Fruit fly (Drosophila melanogaster) whole organism, embryonic: ENCODE measurements around the gene rdog.

Experiments used
- Adf1 ChIP-seq: fragments of 200-800 bp; sonication (Bioruptor generic); IDR thresholded peaks from 2 replicates; pipeline ENCODE4 v1.3.6; 2022; ENCODE audit warnings: missing biosample characterization, missing genetic modification characterization
- Antp ChIP-seq: fragments of 200-800 bp; sonication (Bioruptor generic); optimal IDR thresholded peaks from 3 replicates; lab custom pipeline; 2016; ENCODE audit warnings: missing biosample characterization, missing genetic modification characterization
- Bdp1 ChIP-seq: fragments of 200-800 bp; sonication (Bioruptor generic); optimal IDR thresholded peaks from 3 replicates; lab custom pipeline; 2016; ENCODE audit warnings: missing biosample characterization, missing genetic modification characterization
- CG10274 ChIP-seq: fragments of 200-800 bp; sonication (Bioruptor generic); optimal IDR thresholded peaks from 3 replicates; lab custom pipeline; 2017; ENCODE audit warnings: missing biosample characterization, mild to moderate bottlenecking, missing genetic modification characterization
- CG10462 ChIP-seq: fragments of 200-800 bp; sonication (Bioruptor generic); optimal IDR thresholded peaks from 2 replicates; lab custom pipeline; 2016; ENCODE audit warnings: missing biosample characterization, missing genetic modification characterization
- CG11560 ChIP-seq: fragments of 200-800 bp; sonication (Bioruptor generic); IDR thresholded peaks from 3 replicates; pipeline ENCODE4 v1.3.6; 2022; ENCODE audit warnings: missing biosample characterization, missing genetic modification characterization
- CG12299 ChIP-seq: fragments of 200-800 bp; sonication (Bioruptor generic); optimal IDR thresholded peaks from 2 replicates; lab custom pipeline; 2018; ENCODE audit warnings: missing biosample characterization, mild to moderate bottlenecking, missing genetic modification characterization
- CG13296 ChIP-seq: fragments of 200-800 bp; sonication (Bioruptor generic); optimal IDR thresholded peaks from 3 replicates; lab custom pipeline; 2018; ENCODE audit warnings: missing biosample characterization, mild to moderate bottlenecking, missing genetic modification characterization
- CG14860 ChIP-seq: fragments of 200-800 bp; sonication (Bioruptor generic); IDR thresholded peaks from 3 replicates; pipeline ENCODE4 v1.3.6; 2022; ENCODE audit warnings: missing biosample characterization, missing genetic modification characterization; ENCODE audit not compliant: partially characterized antibody
- CG15011 ChIP-seq: fragments of 200-800 bp; sonication (Bioruptor generic); optimal IDR thresholded peaks from 3 replicates; lab custom pipeline; 2018; ENCODE audit warnings: missing biosample characterization, mild to moderate bottlenecking, missing genetic modification characterization
- CG1529 ChIP-seq: fragments of 200-800 bp; sonication (Bioruptor generic); optimal IDR thresholded peaks from 3 replicates; lab custom pipeline; 2018; ENCODE audit warnings: missing biosample characterization, missing genetic modification characterization
- CG17359 ChIP-seq: fragments of 200-800 bp; sonication (Bioruptor generic); optimal IDR thresholded peaks from 3 replicates; lab custom pipeline; 2018; ENCODE audit warnings: missing biosample characterization, mild to moderate bottlenecking, missing genetic modification characterization, moderate library complexity
- CG17361 ChIP-seq: fragments of 200-800 bp; sonication (Bioruptor generic); IDR thresholded peaks from 3 replicates; pipeline ENCODE4 v1.3.6; 2022; ENCODE audit warnings: missing biosample characterization, missing genetic modification characterization
- CG1832 ChIP-seq: fragments of 200-800 bp; sonication (Bioruptor generic); optimal IDR thresholded peaks from 2 replicates; lab custom pipeline; 2017; ENCODE audit warnings: missing biosample characterization, mild to moderate bottlenecking, missing genetic modification characterization, inconsistent platforms
- CG32767 ChIP-seq: fragments of 200-800 bp; sonication (Bioruptor generic); IDR thresholded peaks from 2 replicates; pipeline ENCODE4 v1.3.6; 2022; ENCODE audit warnings: missing biosample characterization, missing genetic modification characterization
- CG3281 ChIP-seq: fragments of 200-800 bp; sonication (Bioruptor generic); optimal IDR thresholded peaks from 3 replicates; lab custom pipeline; 2017; ENCODE audit warnings: missing biosample characterization, mild to moderate bottlenecking, missing genetic modification characterization
- CG3847 ChIP-seq: fragments of 200-800 bp; sonication (Bioruptor generic); IDR thresholded peaks from 2 replicates; pipeline ENCODE4 v1.3.6; 2022; ENCODE audit warnings: missing biosample characterization, missing genetic modification characterization
- CG5180 ChIP-seq: fragments of 200-800 bp; sonication (Bioruptor generic); optimal IDR thresholded peaks from 3 replicates; lab custom pipeline; 2017; ENCODE audit warnings: missing biosample characterization, missing genetic modification characterization, mild to moderate bottlenecking, moderate library complexity, missing genetic modification reagents
- CG7928 ChIP-seq: fragments of 200-800 bp; sonication (Bioruptor generic); optimal IDR thresholded peaks from 2 replicates; lab custom pipeline; 2017; ENCODE audit warnings: missing biosample characterization, mild to moderate bottlenecking, missing genetic modification characterization
- CG8089 ChIP-seq: fragments of 200-800 bp; sonication (Bioruptor generic); optimal IDR thresholded peaks from 3 replicates; lab custom pipeline; 2016; ENCODE audit warnings: missing biosample characterization, missing genetic modification characterization
- CG8765 ChIP-seq: fragments of 200-800 bp; sonication (Bioruptor generic); IDR thresholded peaks from 2 replicates; pipeline ENCODE4 v1.3.6; 2022; ENCODE audit warnings: missing biosample characterization, missing genetic modification characterization
- CG8924 ChIP-seq: fragments of 200-800 bp; optimal IDR thresholded peaks from 3 replicates; lab custom pipeline; 2019; ENCODE audit warnings: missing biosample characterization, mild to moderate bottlenecking, missing genetic modification characterization, moderate library complexity
- CrebB ChIP-seq: fragments of 200-800 bp; sonication (Bioruptor generic); optimal IDR thresholded peaks from 3 replicates; lab custom pipeline; 2018; ENCODE audit warnings: missing biosample characterization, mild to moderate bottlenecking, missing genetic modification characterization
- D19A ChIP-seq: fragments of 200-800 bp; optimal IDR thresholded peaks from 3 replicates; lab custom pipeline; 2019; ENCODE audit warnings: missing biosample characterization, mild to moderate bottlenecking, missing genetic modification characterization, moderate library complexity
- Dek ChIP-seq: fragments of 200-800 bp; sonication (Bioruptor generic); optimal IDR thresholded peaks from 3 replicates; lab custom pipeline; 2019; ENCODE audit warnings: missing biosample characterization, mild to moderate bottlenecking, missing genetic modification characterization, moderate library complexity
- Eip74EF ChIP-seq, 2 experiments: fragments of 200-800 bp in 1 of 2; fragments of >200 bp in 1 of 2; sonication (Bioruptor generic) in 1 of 2; optimal IDR thresholded peaks; 2 replicates each; lab custom pipeline; 2017 to 2019; ENCODE audit warnings: missing biosample characterization in 2 of 2, missing genetic modification characterization in 2 of 2, mild to moderate bottlenecking in 1 of 2, moderate library complexity in 1 of 2
- GATAe ChIP-seq: fragments of 200-800 bp; sonication (Bioruptor generic); conservative IDR thresholded peaks from 2 replicates; pipeline ENCODE4 v1.3.6; 2022; ENCODE audit warnings: missing biosample characterization, missing genetic modification characterization
- HLH3B ChIP-seq: fragments of 200-800 bp; sonication (Bioruptor generic); IDR thresholded peaks from 2 replicates; pipeline ENCODE4 v1.3.6; 2022; ENCODE audit warnings: missing biosample characterization, missing genetic modification characterization
- HLHmδ ChIP-seq: fragments of 200-800 bp; sonication (Bioruptor generic); optimal IDR thresholded peaks from 2 replicates; lab custom pipeline; 2018; ENCODE audit warnings: missing biosample characterization, mild to moderate bottlenecking, missing genetic modification characterization, moderate library complexity
- Hey ChIP-seq: fragments of 200-800 bp; sonication (Bioruptor generic); optimal IDR thresholded peaks from 3 replicates; lab custom pipeline; 2018; ENCODE audit warnings: missing biosample characterization, mild to moderate bottlenecking, missing genetic modification characterization
- HmgZ ChIP-seq: fragments of 200-800 bp; sonication (Bioruptor generic); optimal IDR thresholded peaks from 2 replicates; lab custom pipeline; 2018; ENCODE audit warnings: missing biosample characterization, mild to moderate bottlenecking, missing genetic modification characterization
- Hmr ChIP-seq: fragments of 200-800 bp; sonication (Bioruptor generic); optimal IDR thresholded peaks from 3 replicates; lab custom pipeline; 2017; ENCODE audit warnings: mild to moderate bottlenecking, missing biosample characterization, missing genetic modification reagents, missing genetic modification characterization
- Lpt ChIP-seq: fragments of >200 bp; optimal IDR thresholded peaks from 2 replicates; lab custom pipeline; 2018; ENCODE audit warnings: missing biosample characterization, missing genetic modification characterization
- Mad ChIP-seq: fragments of 200-800 bp; sonication (Bioruptor generic); optimal IDR thresholded peaks from 2 replicates; lab custom pipeline; 2016; ENCODE audit warnings: missing biosample characterization, missing genetic modification characterization
- NC2α ChIP-seq: fragments of 200-800 bp; sonication (Bioruptor generic); optimal IDR thresholded peaks from 2 replicates; lab custom pipeline; 2016; ENCODE audit warnings: missing biosample characterization, missing genetic modification characterization
- Poxn ChIP-seq: fragments of 200-800 bp; sonication (Bioruptor generic); IDR thresholded peaks from 2 replicates; pipeline ENCODE4 v1.3.6; 2022; ENCODE audit warnings: missing biosample characterization, missing genetic modification characterization
- Sry-β ChIP-seq: fragments of 200-800 bp; sonication (Bioruptor generic); optimal IDR thresholded peaks from 2 replicates; lab custom pipeline; 2018; ENCODE audit warnings: missing biosample characterization, mild to moderate bottlenecking, missing genetic modification characterization, moderate library complexity
- Xbp1 ChIP-seq: fragments of 200-800 bp; sonication (Bioruptor generic); optimal IDR thresholded peaks from 3 replicates; lab custom pipeline; 2016; ENCODE audit warnings: missing biosample characterization, mild to moderate bottlenecking, missing genetic modification characterization
- aop ChIP-seq: fragments of 200-800 bp; sonication (Bioruptor generic); IDR thresholded peaks from 2 replicates; pipeline ENCODE4 v1.3.6; 2022; ENCODE audit warnings: missing biosample characterization, missing genetic modification characterization
- ara ChIP-seq: fragments of 200-800 bp; sonication (Bioruptor generic); IDR thresholded peaks from 2 replicates; pipeline ENCODE4 v1.3.6; 2022; ENCODE audit warnings: missing biosample characterization, missing genetic modification characterization
- chif ChIP-seq, 2 experiments: fragments of 200-800 bp; sonication (Bioruptor generic); optimal IDR thresholded peaks; 3 replicates each; lab custom pipeline; 2016; ENCODE audit warnings: missing biosample characterization in 2 of 2, missing genetic modification characterization in 2 of 2
- crol ChIP-seq: fragments of 200-800 bp; sonication (Bioruptor generic); IDR thresholded peaks from 2 replicates; pipeline ENCODE4 v1.3.6; 2022; ENCODE audit warnings: missing biosample characterization, missing genetic modification characterization
- fru ChIP-seq: fragments of >200 bp; optimal IDR thresholded peaks from 2 replicates; lab custom pipeline; 2017
- lilli ChIP-seq: fragments of 200-800 bp; sonication (Bioruptor generic); optimal IDR thresholded peaks from 3 replicates; lab custom pipeline; 2016; ENCODE audit warnings: missing biosample characterization, missing genetic modification characterization
- lola ChIP-seq, 3 experiments: fragments of >200 bp in 2 of 3; fragments of 200-800 bp in 1 of 3; sonication (Bioruptor generic) in 1 of 3; optimal IDR thresholded peaks; 2 replicates each; lab custom pipeline; 2017 to 2019; ENCODE audit warnings: missing biosample characterization in 3 of 3, missing genetic modification characterization in 3 of 3, mild to moderate bottlenecking in 1 of 3, moderate library complexity in 1 of 3
- onecut ChIP-seq: fragments of 200-800 bp; sonication (Bioruptor generic); IDR thresholded peaks from 2 replicates; pipeline ENCODE4 v1.3.6; 2022; ENCODE audit warnings: missing biosample characterization, missing genetic modification characterization
- sens-2 ChIP-seq: fragments of 200-800 bp; sonication (Bioruptor generic); IDR thresholded peaks from 2 replicates; pipeline ENCODE4 v1.3.6; 2022; ENCODE audit warnings: missing biosample characterization, missing genetic modification characterization
- tx ChIP-seq: fragments of 200-800 bp; sonication (Bioruptor generic); optimal IDR thresholded peaks from 2 replicates; lab custom pipeline; 2016; ENCODE audit warnings: missing biosample characterization, missing genetic modification characterization
- zen ChIP-seq: fragments of 200-800 bp; sonication (Bioruptor generic); optimal IDR thresholded peaks from 3 replicates; lab custom pipeline; 2018; ENCODE audit warnings: missing biosample characterization, mild to moderate bottlenecking, missing genetic modification characterization, moderate library complexity

rdog gene

dm6 chr3R:29122817-29123611 is 34.9 kb upstream of the rdog start, which contains the start of the genes yem and Ctl2 (continued):
- TF ChIP-seq Lpt (no peak), CG1529 (peak; percentile 37), zen (tag; lab: Kevin White, UChicago) (peak; percentile 40), CG12299 (no peak), CG7928 (GFP tag; lab: Kevin White, UChicago) (peak; percentile 95), HmgZ (tag; lab: Kevin White, UChicago) (peak; percentile 65), CG5180 (GFP tag; lab: Kevin White, UChicago) (no peak), Xbp1 (peak; percentile 84), Dek (tag; lab: Kevin White, UChicago) (peak; percentile 67), Eip74EF (GFP tag; optimal IDR thresholded peaks at IDR 0.05; lab: Kevin White, UChicago) (no peak), CG3281 (GFP tag; lab: Kevin White, UChicago) (peak; percentile 61), CG15011 (GFP tag; lab: Kevin White, UChicago) (peak; percentile 54), CG32767 (GFP tag; lab: Robert Waterston, UW) (no peak), ara (GFP tag; lab: Robert Waterston, UW) (0 out of 2 replicates have a peak, but pooled peaks have one; percentile 50), CG8924 (tag; lab: Kevin White, UChicago) (peak; percentile 50), NC2α (GFP tag; lab: Kevin White, UChicago) (peak; percentile 53), CG13296 (GFP tag; lab: Kevin White, UChicago) (peak; percentile 17), Mad (peak; percentile 67), Hmr (GFP tag; lab: Kevin White, UChicago) (peak; percentile 76), CG8089 (GFP tag; lab: Kevin White, UChicago) (peak; percentile 63), Bdp1 (GFP tag; lab: Kevin White, UChicago) (peak; percentile 69), CG14860 (GFP tag; lab: Robert Waterston, UW) (no peak), lilli (peak; percentile 90), GATAe (GFP tag; lab: Robert Waterston, UW) (no peak), sens-2 (GFP tag; lab: Robert Waterston, UW) (peak; percentile 61; the same call in 1 of the 2 replicates), CG17361 (GFP tag; lab: Robert Waterston, UW) (peak; percentile 89), Hey (tag; lab: Kevin White, UChicago) (peak; percentile 11), onecut (peak; percentile 25), crol (GFP tag; lab: Robert Waterston, UW) (peak; percentile 95), aop (GFP tag; lab: Robert Waterston, UW) (no peak; the same call in 1 of the 2 replicates), Adf1 (peak; percentile 7; the same call in 1 of the 2 replicates), CG10462 (GFP tag; lab: Kevin White, UChicago) (peak; percentile 28), CG11560 (peak; percentile 32; the same call in 1 of the 3 replicates), fru (no peak), D19A (tag; lab: Kevin White, UChicago) (no peak), HLHmδ (GFP tag; lab: Kevin White, UChicago) (peak; percentile 81), Sry-β (peak; percentile 93), tx (GFP tag; lab: Kevin White, UChicago) (peak; percentile 86), CG10274 (GFP tag; lab: Kevin White, UChicago) (peak; percentile 40), CG3847 (peak; percentile 68), chif (GFP tag; optimal IDR thresholded peaks at IDR 0.05; lab: Kevin White, UChicago) (peak; percentile 75 to 84), lola (GFP tag; optimal IDR thresholded peaks at IDR 0.05; lab: Kevin White, UChicago) (peak in 1 of 3 experiments; percentile 69), CG17359 (peak; percentile 11), CG8765 (GFP tag; lab: Robert Waterston, UW) (0 out of 2 replicates have a peak, but pooled peaks have one; percentile 7), CrebB (no peak), Poxn (no peak), Antp (peak; percentile 70), HLH3B (GFP tag; lab: Robert Waterston, UW) (peak; percentile 39; the same call in 1 of the 2 replicates), CG1832 (no peak)
